Fruit fly (Drosophila melanogaster) whole organism, wandering third instar larva: Measurements from ENCODE around the gene CG11449.

Source experiments
- Abd-B ChIP-seq: fragments of >200 bp; optimal IDR thresholded peaks from 2 replicates; lab custom pipeline; 2017; ENCODE audit warnings: missing biosample characterization, missing genetic modification characterization
- CG32264 ChIP-seq: fragments of 200-800 bp; sonication (Bioruptor generic); optimal IDR thresholded peaks from 2 replicates; lab custom pipeline; 2016; ENCODE audit warnings: missing biosample characterization, missing genetic modification characterization
- CG9705 ChIP-seq: fragments of 200-800 bp; sonication (Bioruptor generic); optimal IDR thresholded peaks from 2 replicates; lab custom pipeline; 2018; ENCODE audit warnings: missing biosample characterization, mild to moderate bottlenecking, missing genetic modification characterization
- CrebA ChIP-seq: fragments of 200-800 bp; sonication (Bioruptor generic); optimal IDR thresholded peaks from 2 replicates; lab custom pipeline; 2016; ENCODE audit warnings: missing biosample characterization, mild to moderate bottlenecking, missing genetic modification characterization, borderline replicate concordance
- Dfd ChIP-seq: fragments of >200 bp; optimal IDR thresholded peaks from 2 replicates; lab custom pipeline; 2017; ENCODE audit warnings: missing biosample characterization, missing genetic modification characterization
- Dif ChIP-seq: fragments of 200-275, 200-300 bp; sonication (Bioruptor generic); optimal IDR thresholded peaks from 2 replicates; lab custom pipeline; 2018; ENCODE audit warnings: missing biosample characterization, missing genetic modification characterization; ENCODE audit not compliant: partially characterized antibody
- Hr78 ChIP-seq: fragments of >200 bp; optimal IDR thresholded peaks from 2 replicates; lab custom pipeline; 2017; ENCODE audit warnings: missing biosample characterization, missing genetic modification characterization
- Hr83 ChIP-seq: fragments of 200-300 bp; sonication (Bioruptor generic); optimal IDR thresholded peaks from 2 replicates; lab custom pipeline; 2016; ENCODE audit warnings: missing biosample characterization, mild to moderate bottlenecking, missing genetic modification characterization, moderate library complexity; ENCODE audit not compliant: poor library complexity, severe bottlenecking
- Jra ChIP-seq: sonication (Bioruptor generic); optimal IDR thresholded peaks from 2 replicates; lab custom pipeline; 2016; ENCODE audit warnings: missing biosample characterization, missing genetic modification characterization
- Myc ChIP-seq: fragments of >200 bp; optimal IDR thresholded peaks from 2 replicates; lab custom pipeline; 2017
- N ChIP-seq: fragments of >200 bp; optimal IDR thresholded peaks from 2 replicates; lab custom pipeline; 2018; ENCODE audit warnings: missing biosample characterization, missing external identifiers, missing genetic modification characterization
- Rel ChIP-seq, 2 experiments: fragments of 200-800 bp; sonication (Bioruptor generic) in 1 of 2; optimal IDR thresholded peaks; 2 replicates in 1 of 2; 3 replicates in 1 of 2; lab custom pipeline; 2016 to 2019; ENCODE audit warnings: mild to moderate bottlenecking in 2 of 2, missing biosample characterization in 2 of 2, missing genetic modification characterization in 2 of 2, moderate library complexity in 1 of 2
- Sp1 ChIP-seq: fragments of 200-800 bp; sonication (Bioruptor generic); optimal IDR thresholded peaks from 3 replicates; lab custom pipeline; 2019; ENCODE audit warnings: missing biosample characterization, mild to moderate bottlenecking, missing genetic modification characterization, moderate library complexity
- Vsx2 ChIP-seq: fragments of 200-300, 225-300 bp; sonication (Bioruptor generic); optimal IDR thresholded peaks from 2 replicates; lab custom pipeline; 2018; ENCODE audit warnings: missing biosample characterization, missing genetic modification characterization; ENCODE audit not compliant: partially characterized antibody
- br ChIP-seq: fragments of 200-800 bp; sonication (Bioruptor generic); optimal IDR thresholded peaks from 2 replicates; lab custom pipeline; 2016; ENCODE audit warnings: missing biosample characterization, missing genetic modification characterization
- brk ChIP-seq: fragments of 200-800 bp; sonication (Bioruptor generic); optimal IDR thresholded peaks from 2 replicates; lab custom pipeline; 2016; ENCODE audit warnings: missing biosample characterization, mild to moderate bottlenecking, missing genetic modification characterization
- dl ChIP-seq, 2 experiments: fragments of 175-275, 200-275 bp in 1 of 2; fragments of 200-275 bp in 1 of 2; sonication (Bioruptor generic); optimal IDR thresholded peaks; lab custom pipeline; 2018; ENCODE audit warnings: mild to moderate bottlenecking in 2 of 2, missing biosample characterization in 2 of 2, missing genetic modification characterization in 2 of 2, moderate library complexity in 2 of 2; ENCODE audit not compliant: partially characterized antibody in 2 of 2, insufficient read depth in 1 of 2
- dsf ChIP-seq: sonication (Bioruptor generic); optimal IDR thresholded peaks from 2 replicates; lab custom pipeline; 2016; ENCODE audit warnings: missing biosample characterization, missing genetic modification characterization, borderline replicate concordance
- ey ChIP-seq: fragments of 200-800 bp; sonication (Bioruptor generic); optimal IDR thresholded peaks from 2 replicates; lab custom pipeline; 2016; ENCODE audit warnings: missing biosample characterization, missing genetic modification characterization
- foxo ChIP-seq, 2 experiments: fragments of 200-800 bp; sonication (Bioruptor generic); optimal IDR thresholded peaks; 2 replicates in 1 of 2; 3 replicates in 1 of 2; lab custom pipeline; 2016 to 2017; ENCODE audit warnings: missing biosample characterization in 2 of 2, missing genetic modification characterization in 2 of 2
- fru ChIP-seq: fragments of 200-800 bp; sonication (Bioruptor generic); optimal IDR thresholded peaks from 3 replicates; lab custom pipeline; 2016; ENCODE audit warnings: missing biosample characterization, mild to moderate bottlenecking, missing genetic modification characterization
- h ChIP-seq: fragments of 200-800 bp; sonication (Bioruptor generic); optimal IDR thresholded peaks from 3 replicates; lab custom pipeline; 2016; ENCODE audit warnings: missing biosample characterization, mild to moderate bottlenecking, missing genetic modification characterization
- jim ChIP-seq: fragments of 175-275, 200-325 bp; sonication (Bioruptor generic); optimal IDR thresholded peaks from 2 replicates; lab custom pipeline; 2016; ENCODE audit warnings: missing biosample characterization, mild to moderate bottlenecking, missing genetic modification characterization
- lola ChIP-seq: fragments of >200 bp; optimal IDR thresholded peaks from 2 replicates; lab custom pipeline; 2017; ENCODE audit warnings: missing biosample characterization, missing genetic modification characterization
- sage ChIP-seq: fragments of 200-800 bp; sonication (Bioruptor generic); optimal IDR thresholded peaks from 2 replicates; lab custom pipeline; 2016; ENCODE audit warnings: missing biosample characterization, mild to moderate bottlenecking, missing genetic modification characterization
- sv ChIP-seq: fragments of 200-800 bp; sonication (Bioruptor generic); optimal IDR thresholded peaks from 3 replicates; lab custom pipeline; 2016; ENCODE audit warnings: missing biosample characterization, missing genetic modification characterization
- tai ChIP-seq: sonication (Bioruptor generic); optimal IDR thresholded peaks from 2 replicates; lab custom pipeline; 2016; ENCODE audit warnings: missing biosample characterization, missing genetic modification characterization

CG11449 gene

DNA sequence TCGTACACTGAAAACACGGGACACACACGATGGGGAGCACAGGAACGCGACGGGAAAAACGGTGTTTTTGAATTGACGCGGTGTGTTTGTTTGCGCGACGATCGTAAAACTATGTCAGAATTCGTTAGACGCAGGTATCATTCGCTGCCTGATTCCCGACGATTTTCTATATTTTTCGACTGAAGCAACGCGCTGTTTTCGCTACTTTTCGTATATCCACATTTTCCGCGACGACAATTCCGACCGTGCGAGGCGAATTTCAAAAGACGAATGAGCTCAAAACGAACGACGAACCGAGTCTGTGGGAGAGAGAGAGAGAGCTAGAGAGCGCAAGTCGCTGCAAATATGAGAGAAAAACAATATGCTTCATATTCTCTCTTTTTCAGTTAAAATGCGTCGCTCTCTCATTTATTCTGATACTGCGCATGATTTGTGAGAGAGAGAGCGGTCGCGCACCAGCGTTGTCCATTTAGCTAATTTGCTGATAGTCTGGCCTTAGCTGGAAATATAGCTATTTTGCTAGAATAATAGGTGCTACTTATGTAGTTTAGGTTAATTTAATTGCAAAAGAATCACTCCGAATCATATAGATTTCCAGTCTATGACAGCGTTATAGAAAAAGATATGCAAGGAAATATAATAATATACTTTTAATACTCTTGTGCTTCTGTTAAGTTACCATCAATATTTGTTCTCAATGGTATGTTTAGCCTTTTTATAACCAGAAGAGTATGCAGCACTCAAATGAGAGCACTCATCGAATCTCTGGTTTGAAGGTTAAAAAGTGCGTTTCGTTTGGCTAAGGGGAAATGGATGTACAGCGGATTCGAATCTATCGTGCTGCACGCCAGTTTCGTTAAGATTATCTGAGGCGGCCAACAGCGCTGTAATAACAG lies 46.3 kb upstream of the CG11449 start, which contains the start of gene Ten-m (continued):
- TF ChIP-seq Hr83 (GFP tag; lab: Kevin White, UChicago), result peak; percentile 33

DNA sequence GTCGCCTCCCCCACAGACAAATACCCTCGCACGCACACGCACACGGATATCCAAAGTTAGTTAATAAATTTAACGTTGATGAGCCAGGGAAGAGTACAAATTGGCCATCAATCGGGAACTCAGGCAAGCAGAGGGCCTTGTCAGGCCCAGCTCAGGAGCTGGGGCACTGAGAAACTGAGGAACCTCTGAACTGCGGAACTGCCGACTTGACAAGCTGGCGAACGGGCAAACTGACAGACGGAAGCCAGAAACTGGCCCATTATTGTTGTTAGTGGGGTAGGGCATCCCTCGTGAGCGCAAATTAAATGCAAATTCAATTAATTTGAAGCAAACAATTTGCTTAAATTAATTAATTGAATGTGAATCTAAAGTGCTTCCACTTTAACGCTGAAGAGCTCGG lies 38.1 kb upstream of the CG11449 start:
- TF ChIP-seq ey (no peak), CrebA (GFP tag; lab: Kevin White, UChicago) (no peak), Rel (GFP tag; optimal IDR thresholded peaks at IDR 0.05; lab: Kevin White, UChicago) (no peak), Rel (tag; optimal IDR thresholded peaks at IDR 0.05; lab: Kevin White, UChicago) (no peak), sv (no peak), Jra (GFP tag; lab: Kevin White, UChicago) (no peak), fru (GFP tag; lab: Kevin White, UChicago) (no peak), sage (GFP tag; lab: Kevin White, UChicago) (no peak), Vsx2 (GFP tag; lab: Kevin White, UChicago) (no peak), Myc (lab: Kevin White, UChicago) (no peak), Hr78 (no peak), brk (GFP tag; lab: Kevin White, UChicago) (no peak), Abd-B (GFP tag; lab: Kevin White, UChicago) (no peak)

DNA sequence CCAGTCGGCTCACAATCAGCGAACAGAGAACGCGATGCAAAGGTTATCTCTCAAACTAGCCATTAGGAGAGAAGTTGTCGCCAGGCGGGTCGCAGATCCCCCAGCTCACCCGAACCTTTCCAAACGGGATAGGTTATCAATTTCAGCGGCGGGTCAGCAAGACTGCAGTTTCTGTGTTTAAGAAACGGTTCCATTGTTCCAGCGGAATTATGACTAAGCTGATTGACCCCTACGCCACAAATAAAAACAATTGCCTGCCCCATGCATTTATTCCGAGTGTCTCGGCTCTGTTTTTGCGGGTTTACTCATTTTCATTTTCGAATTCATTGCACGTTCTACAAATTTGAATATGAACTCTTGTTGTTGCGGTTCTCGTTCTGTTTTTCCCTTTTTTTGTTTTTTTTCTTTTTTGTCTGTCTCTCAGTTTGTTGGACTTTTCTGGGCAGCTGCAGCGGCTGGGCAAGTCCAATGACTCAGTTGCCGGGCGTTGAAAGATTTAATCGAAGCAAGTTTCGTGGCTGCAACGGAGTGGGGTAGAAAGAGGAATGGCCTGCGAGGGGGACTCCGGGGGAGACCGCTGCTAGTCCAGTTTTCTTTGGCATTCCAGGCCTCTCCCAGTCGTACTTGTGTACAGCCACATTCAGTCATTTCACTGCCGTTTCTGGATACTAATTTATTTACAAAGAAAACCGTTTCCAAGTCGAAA lies 33.4 kb upstream of the CG11449 start:
- TF ChIP-seq foxo (GFP tag; optimal IDR thresholded peaks at IDR 0.05; lab: Kevin White, UChicago) (no peak), Rel (GFP tag; optimal IDR thresholded peaks at IDR 0.05; lab: Kevin White, UChicago) (no peak), Rel (tag; optimal IDR thresholded peaks at IDR 0.05; lab: Kevin White, UChicago) (peak; percentile 49)

DNA sequence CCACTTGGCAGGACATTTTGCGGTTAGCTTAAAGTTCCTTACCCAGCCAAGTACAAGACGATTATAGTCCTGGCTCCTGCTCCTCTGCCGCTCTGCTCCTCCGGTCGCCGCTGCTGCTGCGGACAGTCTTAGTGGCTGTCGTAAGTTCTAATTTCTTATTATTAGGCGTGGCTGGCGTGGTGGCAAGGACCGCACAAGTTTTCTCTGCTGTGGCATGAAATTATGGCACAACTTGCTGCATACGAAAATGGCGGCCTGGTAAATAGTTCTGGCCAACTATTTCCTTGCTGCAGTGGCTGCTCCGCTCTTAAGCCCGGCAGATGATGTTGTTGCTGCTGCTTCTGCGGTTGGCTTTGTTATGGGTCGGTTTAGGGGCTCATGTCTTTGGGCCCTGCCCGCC lies 29.5 kb upstream of the CG11449 start:
- TF ChIP-seq sage (GFP tag; lab: Kevin White, UChicago), result no peak
- TF ChIP-seq CG9705 (GFP tag; lab: Kevin White, UChicago), result no peak

DNA sequence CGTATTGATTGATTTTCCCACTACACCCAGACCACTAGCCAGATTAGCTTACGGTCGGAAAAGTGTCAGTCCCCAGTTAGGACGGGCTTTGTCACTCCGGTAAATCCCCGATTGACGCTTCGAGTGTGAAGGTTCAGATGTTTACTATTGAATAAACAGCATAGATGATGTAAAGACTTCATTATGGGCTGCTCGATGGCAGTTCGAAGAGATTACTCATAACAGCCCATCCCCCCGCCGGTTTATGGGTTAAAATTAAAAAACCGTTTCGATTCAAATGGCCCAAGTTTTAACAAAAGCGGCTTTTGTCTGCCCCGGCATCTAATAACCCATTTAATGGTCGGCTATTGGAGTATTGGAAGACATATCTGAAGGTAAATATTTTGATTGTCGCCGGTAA lies 17.1 kb upstream of the CG11449 start:
- TF ChIP-seq br (GFP tag; lab: Kevin White, UChicago) (no peak), Myc (lab: Kevin White, UChicago) (no peak), dsf (GFP tag; lab: Kevin White, UChicago) (no peak), jim (GFP tag; lab: Kevin White, UChicago) (no peak), lola (GFP tag; lab: Kevin White, UChicago) (no peak), CG9705 (GFP tag; lab: Kevin White, UChicago) (no peak), sage (GFP tag; lab: Kevin White, UChicago) (no peak), Sp1 (no peak), Dfd (no peak), h (no peak), brk (GFP tag; lab: Kevin White, UChicago) (no peak), N (GFP tag; lab: Kevin White, UChicago) (no peak), dl (GFP tag; optimal IDR thresholded peaks at IDR 0.05; lab: Kevin White, UChicago; ENCODE audit: insufficient read depth in 1 of 2, partially characterized antibody in 2 of 2) (no peak), tai (GFP tag; lab: Kevin White, UChicago) (no peak), CG32264 (GFP tag; lab: Kevin White, UChicago) (no peak), Abd-B (GFP tag; lab: Kevin White, UChicago) (no peak), Jra (GFP tag; lab: Kevin White, UChicago) (no peak), Dif (no peak), fru (GFP tag; lab: Kevin White, UChicago) (no peak)
